4 fruit fly cellular contexts compared by ENCODE assay signal in genomic region chrX:15090371-15090770, dm6.
TF ChIP-seq lines count a peak whose summit lies in the region.

No protein-coding gene starts in this region.

- no peak for TF ChIP-seq CTCF in whole organism, embryonic (GFP tag; optimal IDR thresholded peaks at IDR 0.05; lab: Kevin White, UChicago)

TF ChIP-seq in whole organism, embryonic, 481 proteins besides CTCF, POLR2A, EP300 and RAD21 (continues in another document):
- TF ChIP-seq CG18599 (GFP tag; optimal IDR thresholded peaks at IDR 0.05; lab: Kevin White, UChicago) = peak; percentile 2
- no peak for TF ChIP-seq Neu2 (GFP tag; optimal IDR thresholded peaks at IDR 0.05; lab: Kevin White, UChicago; ENCODE audit: borderline replicate concordance)
- no peak for TF ChIP-seq Hr51 (GFP tag; optimal IDR thresholded peaks at IDR 0.05; lab: Kevin White, UChicago)
- no peak for TF ChIP-seq NK7.1 (GFP tag; optimal IDR thresholded peaks at IDR 0.05; lab: Kevin White, UChicago)
- peak; percentile 68 for TF ChIP-seq sens (GFP tag; lab: Kevin White, UChicago)
- no peak for TF ChIP-seq CG14710 (tag; optimal IDR thresholded peaks at IDR 0.05; lab: Kevin White, UChicago)
- TF ChIP-seq Dfd (GFP tag; optimal IDR thresholded peaks at IDR 0.05; lab: Kevin White, UChicago) = no peak
- TF ChIP-seq CG12659 (GFP tag; optimal IDR thresholded peaks at IDR 0.05; lab: Kevin White, UChicago) = no peak
- TF ChIP-seq Dip3 (GFP tag; optimal IDR thresholded peaks at IDR 0.05; lab: Kevin White, UChicago) = no peak
- peak; percentile 3 for TF ChIP-seq HmgZ (tag; optimal IDR thresholded peaks at IDR 0.05; lab: Kevin White, UChicago)
- no peak for TF ChIP-seq CG11696 (GFP tag; IDR thresholded peaks at IDR 0.05; lab: Robert Waterston, UW)
- TF ChIP-seq gem (tag; optimal IDR thresholded peaks at IDR 0.05; lab: Kevin White, UChicago) = peak; percentile 23
- TF ChIP-seq Hsf (GFP tag; optimal IDR thresholded peaks at IDR 0.05; lab: Kevin White, UChicago) = peak; percentile 12
- no peak for TF ChIP-seq Atf3 (GFP tag; optimal IDR thresholded peaks at IDR 0.05; lab: Kevin White, UChicago)
- peak; percentile 4 for TF ChIP-seq Meics (GFP tag; optimal IDR thresholded peaks at IDR 0.05; lab: Kevin White, UChicago)
- no peak for TF ChIP-seq Sry-β (GFP tag; optimal IDR thresholded peaks at IDR 0.05; lab: Kevin White, UChicago)
- no peak for TF ChIP-seq fu2 (GFP tag; optimal IDR thresholded peaks at IDR 0.05; lab: Kevin White, UChicago)
- no peak for TF ChIP-seq Dbx (GFP tag; IDR thresholded peaks at IDR 0.05; lab: Robert Waterston, UW)
- no peak for TF ChIP-seq stc (GFP tag; IDR thresholded peaks at IDR 0.05; lab: Robert Waterston, UW)
- peak; percentile 7 for TF ChIP-seq CG13894 (tag; optimal IDR thresholded peaks at IDR 0.05; lab: Kevin White, UChicago)
- 0 out of 2 replicates have a peak, but pooled peaks have one; percentile 11 for TF ChIP-seq esg (GFP tag; conservative IDR thresholded peaks at IDR 0.05; lab: Robert Waterston, UW)
- TF ChIP-seq dmrt99B (tag; optimal IDR thresholded peaks at IDR 0.05; lab: Kevin White, UChicago) = no peak
- TF ChIP-seq Hmr (GFP tag; optimal IDR thresholded peaks at IDR 0.05; lab: Kevin White, UChicago) = peak; percentile 30

TF ChIP-seq in whole organism, prepupa, 60 proteins besides CTCF, POLR2A, EP300 and RAD21 (continues in another document):
- TF ChIP-seq lz (GFP tag; optimal IDR thresholded peaks at IDR 0.05; lab: Kevin White, UChicago) = peak; percentile 4
- TF ChIP-seq svp (GFP tag; lab: Kevin White, UChicago) = peak; percentile 68
- TF ChIP-seq Sox102F (GFP tag; optimal IDR thresholded peaks at IDR 0.05; lab: Kevin White, UChicago) = no peak
- peak; percentile 34 for TF ChIP-seq Eip78C (GFP tag; lab: Kevin White, UChicago)
- TF ChIP-seq CG6276 (GFP tag; optimal IDR thresholded peaks at IDR 0.05; lab: Kevin White, UChicago) = no peak
- TF ChIP-seq esn (GFP tag; optimal IDR thresholded peaks at IDR 0.05; lab: Kevin White, UChicago) = no peak
- no peak for TF ChIP-seq fd85E (GFP tag; optimal IDR thresholded peaks at IDR 0.05; lab: Kevin White, UChicago)
- no peak for TF ChIP-seq Sox15 (GFP tag; optimal IDR thresholded peaks at IDR 0.05; lab: Kevin White, UChicago)
- no peak for TF ChIP-seq Lpt (GFP tag; optimal IDR thresholded peaks at IDR 0.05; lab: Kevin White, UChicago)
- TF ChIP-seq CG8632 (GFP tag; optimal IDR thresholded peaks at IDR 0.05; lab: Kevin White, UChicago) = no peak
- TF ChIP-seq CG6163 (GFP tag; IDR thresholded peaks at IDR 0.05; lab: Robert Waterston, UW) = no peak
- TF ChIP-seq Smox (GFP tag; optimal IDR thresholded peaks at IDR 0.05; lab: Kevin White, UChicago) = no peak
- TF ChIP-seq CG1621 (tag; optimal IDR thresholded peaks at IDR 0.05; lab: Kevin White, UChicago) = no peak
- TF ChIP-seq achi (GFP tag; optimal IDR thresholded peaks at IDR 0.05; lab: Kevin White, UChicago) = no peak
- TF ChIP-seq acj6 (GFP tag; optimal IDR thresholded peaks at IDR 0.05; lab: Kevin White, UChicago) = peak; percentile 6
- TF ChIP-seq dac (GFP tag; optimal IDR thresholded peaks at IDR 0.05; lab: Kevin White, UChicago) = no peak
- no peak for TF ChIP-seq Hr38 (GFP tag; optimal IDR thresholded peaks at IDR 0.05; lab: Kevin White, UChicago)
- no peak for TF ChIP-seq Hr4 (GFP tag; optimal IDR thresholded peaks at IDR 0.05; lab: Kevin White, UChicago)
- no peak for TF ChIP-seq net (GFP tag; optimal IDR thresholded peaks at IDR 0.05; lab: Kevin White, UChicago)
- TF ChIP-seq vri (GFP tag; optimal IDR thresholded peaks at IDR 0.05; lab: Kevin White, UChicago) = no peak
- no peak for TF ChIP-seq Ets21C (GFP tag; optimal IDR thresholded peaks at IDR 0.05; lab: Kevin White, UChicago)
- TF ChIP-seq CG34406 (GFP tag; optimal IDR thresholded peaks at IDR 0.05; lab: Kevin White, UChicago) = no peak
- TF ChIP-seq salr (GFP tag; optimal IDR thresholded peaks at IDR 0.05; lab: Kevin White, UChicago) = no peak
- no peak for TF ChIP-seq CG8119 (GFP tag; IDR thresholded peaks at IDR 0.05; lab: Robert Waterston, UW)
- TF ChIP-seq CG31627 (GFP tag; optimal IDR thresholded peaks at IDR 0.05; lab: Kevin White, UChicago) = peak; percentile 13
- TF ChIP-seq CG9139 (GFP tag; optimal IDR thresholded peaks at IDR 0.05; lab: Kevin White, UChicago) = no peak

TF ChIP-seq in whole organism, pupa, 21 proteins besides CTCF, POLR2A, EP300 and RAD21:
- TF ChIP-seq CG14655 (GFP tag; optimal IDR thresholded peaks at IDR 0.05; lab: Kevin White, UChicago) = no peak
- peak; percentile 44 for TF ChIP-seq CG8159 (tag; optimal IDR thresholded peaks at IDR 0.05; lab: Kevin White, UChicago)

TF ChIP-seq in whole organism, wandering third instar larva, 38 proteins besides CTCF, POLR2A, EP300 and RAD21:
- no peak for TF ChIP-seq CrebA (GFP tag; optimal IDR thresholded peaks at IDR 0.05; lab: Kevin White, UChicago; ENCODE audit: borderline replicate concordance)
- no peak for TF ChIP-seq OdsH (GFP tag; optimal IDR thresholded peaks at IDR 0.05; lab: Kevin White, UChicago)
- peak; percentile 27 for TF ChIP-seq fru (GFP tag; optimal IDR thresholded peaks at IDR 0.05; lab: Kevin White, UChicago)
- TF ChIP-seq ey (GFP tag; optimal IDR thresholded peaks at IDR 0.05; lab: Kevin White, UChicago) = no peak
- no peak for TF ChIP-seq Jra (GFP tag; optimal IDR thresholded peaks at IDR 0.05; lab: Kevin White, UChicago)
- TF ChIP-seq Sp1 (GFP tag; optimal IDR thresholded peaks at IDR 0.05; lab: Kevin White, UChicago) = no peak
- TF ChIP-seq Rel (GFP tag; optimal IDR thresholded peaks at IDR 0.05; lab: Kevin White, UChicago) = no peak
- no peak for TF ChIP-seq Rel (tag; optimal IDR thresholded peaks at IDR 0.05; lab: Kevin White, UChicago)
- TF ChIP-seq HLH106 (tag; optimal IDR thresholded peaks at IDR 0.05; lab: Kevin White, UChicago) = peak; percentile 30
- TF ChIP-seq pan (optimal IDR thresholded peaks at IDR 0.05; lab: Kevin White, UChicago) = no peak
- no peak for TF ChIP-seq CG9705 (GFP tag; optimal IDR thresholded peaks at IDR 0.05; lab: Kevin White, UChicago)
- no peak for TF ChIP-seq br (GFP tag; optimal IDR thresholded peaks at IDR 0.05; lab: Kevin White, UChicago)
- TF ChIP-seq brk (GFP tag; optimal IDR thresholded peaks at IDR 0.05; lab: Kevin White, UChicago) = no peak
- TF ChIP-seq foxo (GFP tag; optimal IDR thresholded peaks at IDR 0.05; lab: Kevin White, UChicago) = no peak

Comparison
In these comparisons a context has a peak if more than half of its experiments do, and no peak if none do; other contexts are left out.
1. Of the 7 proteins assayed by ChIP-seq in both whole organism, embryonic and whole organism, prepupa: peak only in whole organism, embryonic: none; only in whole organism, prepupa: Hr39; in both: none; in neither: 6.